Worm (Caenorhabditis elegans) whole organism, dauer: ENCODE data around the gene F48C5.2.

Experiments
- unc-62 ChIP-seq: sonication (generic microtip); optimal IDR thresholded peaks from 2 replicates; lab custom pipeline; 2017; ENCODE audit warnings: missing biosample characterization, missing genetic modification reagents, missing genetic modification characterization

Gene F48C5.2

ce11 chrX:11407682-11408335 lies 46.3 kb downstream of the F48C5.2 start, which contains the start of gene F08B12.4:
TSS of gene F08B12.4 (minus strand) at chrX:11407732.
- TF ChIP-seq unc-62 (GFP tag; lab: Kevin White, UChicago) = no peak

- TF ChIP-seq unc-62 (GFP tag; lab: Kevin White, UChicago) = no peak
Observed at ce11 chrX:11406784-11407183, 47.3 kb downstream of the F48C5.2 start.

- no peak for TF ChIP-seq unc-62 (GFP tag; lab: Kevin White, UChicago)
Observed at ce11 chrX:11405908-11406307, 48.2 kb downstream of the F48C5.2 start, which contains the start of gene slo-2. TSS of gene slo-2 (minus strand) at chrX:11405931.
